Fruit fly (Drosophila melanogaster): ENCODE results near the gene Pgant6.

The Pgant6 gene

DNA sequence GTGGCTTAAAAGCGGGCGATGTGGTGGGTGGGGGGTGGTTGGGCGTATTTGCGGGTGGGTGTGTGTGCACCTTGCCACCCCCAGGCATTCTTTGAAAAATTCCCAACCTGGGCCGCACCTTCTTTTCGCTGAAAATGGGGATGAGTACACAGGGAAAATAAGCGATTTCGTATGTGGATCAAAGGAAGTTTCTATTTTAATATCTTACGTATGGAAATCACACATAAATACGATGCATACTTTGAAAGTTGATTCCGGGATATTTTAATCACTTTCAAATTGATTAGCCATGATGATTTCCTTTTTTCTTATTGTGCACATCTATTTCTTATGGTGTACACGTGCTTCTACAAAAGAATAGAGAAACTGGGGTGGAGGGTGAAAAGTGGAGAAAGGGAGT, 43.3 kb downstream of the Pgant6 start (continued):
- 0 out of 3 replicates have a peak, but pooled peaks have one; percentile 4 for TF ChIP-seq Mrtf (GFP tag; IDR thresholded peaks at IDR 0.05)
- no peak for TF ChIP-seq hth (optimal IDR thresholded peaks at IDR 0.05)
- peak; percentile 36; the same call in 2 of the 4 replicates for TF ChIP-seq Gug (GFP tag; IDR thresholded peaks at IDR 0.05)
- peak; percentile 30 for TF ChIP-seq exex (tag; optimal IDR thresholded peaks at IDR 0.05)
- 0 out of 2 replicates have a peak, but pooled peaks have one; percentile 30 for TF ChIP-seq Ada2b (GFP tag; IDR thresholded peaks at IDR 0.05)
- no peak for TF ChIP-seq CG43689 (GFP tag; IDR thresholded peaks at IDR 0.05)
- TF ChIP-seq E2f2 (GFP tag; IDR thresholded peaks at IDR 0.05), result no peak
- no peak for TF ChIP-seq Dll (GFP tag; IDR thresholded peaks at IDR 0.05; ENCODE audit: partially characterized antibody)
- peak; percentile 45 for TF ChIP-seq HmgZ (tag; optimal IDR thresholded peaks at IDR 0.05)
- TF ChIP-seq Hr3 (GFP tag; optimal IDR thresholded peaks at IDR 0.05), result peak; percentile 46
- peak; percentile 5 for TF ChIP-seq CG9609 (GFP tag; optimal IDR thresholded peaks at IDR 0.05)
- no peak for TF ChIP-seq CG11456 (GFP tag; IDR thresholded peaks at IDR 0.05)
- TF ChIP-seq ftz-f1 (GFP tag; optimal IDR thresholded peaks at IDR 0.05), result no peak
- peak; percentile 40 for TF ChIP-seq CG12659 (GFP tag; optimal IDR thresholded peaks at IDR 0.05)
- 0 out of 2 replicates have a peak, but pooled peaks have one; percentile 10 for TF ChIP-seq CG5953 (GFP tag; IDR thresholded peaks at IDR 0.05)
- peak; percentile 28 for TF ChIP-seq salm (tag; optimal IDR thresholded peaks at IDR 0.05)
- no peak for TF ChIP-seq chinmo (GFP tag; IDR thresholded peaks at IDR 0.05; ENCODE audit: partially characterized antibody)
- TF ChIP-seq CG6791 (GFP tag; IDR thresholded peaks at IDR 0.05; ENCODE audit: partially characterized antibody), result no peak
- TF ChIP-seq Hmr (GFP tag; optimal IDR thresholded peaks at IDR 0.05), result peak; percentile 67
- peak; percentile 46 for TF ChIP-seq CG3407 (GFP tag; optimal IDR thresholded peaks at IDR 0.05)
- TF ChIP-seq sc (optimal IDR thresholded peaks at IDR 0.05), result no peak
- peak; percentile 40 for TF ChIP-seq sc (GFP tag; optimal IDR thresholded peaks at IDR 0.05)
- TF ChIP-seq CG30403 (GFP tag; optimal IDR thresholded peaks at IDR 0.05), result peak; percentile 59
- TF ChIP-seq CG1792 (GFP tag; optimal IDR thresholded peaks at IDR 0.05), result no peak
- no peak for TF ChIP-seq maf-S (GFP tag; optimal IDR thresholded peaks at IDR 0.05)
- no peak for TF ChIP-seq dan (GFP tag; IDR thresholded peaks at IDR 0.05)
- peak; percentile 18 for TF ChIP-seq CG31365 (tag; optimal IDR thresholded peaks at IDR 0.05)
- peak; percentile 3 for TF ChIP-seq CG13624 (GFP tag; optimal IDR thresholded peaks at IDR 0.05)
- TF ChIP-seq CG8388 (GFP tag; optimal IDR thresholded peaks at IDR 0.05), result peak; percentile 65
- peak; percentile 61 for TF ChIP-seq CG13296 (GFP tag; optimal IDR thresholded peaks at IDR 0.05)
- TF ChIP-seq stc (GFP tag; IDR thresholded peaks at IDR 0.05), result peak; percentile 35
- TF ChIP-seq yki (optimal IDR thresholded peaks at IDR 0.05), result no peak
- no peak for TF ChIP-seq Dip3 (GFP tag; optimal IDR thresholded peaks at IDR 0.05)
- TF ChIP-seq CHES-1-like (GFP tag; optimal IDR thresholded peaks at IDR 0.05), result no peak
- peak; percentile 75 for TF ChIP-seq CG15601 (tag; optimal IDR thresholded peaks at IDR 0.05)
- TF ChIP-seq zen (tag; optimal IDR thresholded peaks at IDR 0.05), result no peak
- peak; percentile 45 for TF ChIP-seq CG10267 (tag; optimal IDR thresholded peaks at IDR 0.05)
- TF ChIP-seq CG3838 (GFP tag; optimal IDR thresholded peaks at IDR 0.05), result no peak
- TF ChIP-seq ems (GFP tag; optimal IDR thresholded peaks at IDR 0.05), result no peak
- no peak for TF ChIP-seq Dbx (GFP tag; IDR thresholded peaks at IDR 0.05)
- TF ChIP-seq CG8478 (optimal IDR thresholded peaks at IDR 0.05), result no peak
- no peak for TF ChIP-seq crol (GFP tag; IDR thresholded peaks at IDR 0.05)
- no peak for TF ChIP-seq CG14965 (GFP tag; optimal IDR thresholded peaks at IDR 0.05; ENCODE audit: borderline replicate concordance)
- TF ChIP-seq Ssrp (tag; optimal IDR thresholded peaks at IDR 0.05), result peak; percentile 22
- no peak for TF ChIP-seq hkb (optimal IDR thresholded peaks at IDR 0.05)
- peak; percentile 69 for TF ChIP-seq hkb (GFP tag; IDR thresholded peaks at IDR 0.05)
- TF ChIP-seq Poxn (GFP tag; IDR thresholded peaks at IDR 0.05), result no peak
- TF ChIP-seq CG6854 (GFP tag; optimal IDR thresholded peaks at IDR 0.05), result peak; percentile 24
- peak; percentile 45 for TF ChIP-seq Rfx (GFP tag; IDR thresholded peaks at IDR 0.05)
- TF ChIP-seq CG32532 (GFP tag; IDR thresholded peaks at IDR 0.05), result peak; percentile 10; the same call in 1 of the 2 replicates
- TF ChIP-seq Stat92E (GFP tag; optimal IDR thresholded peaks at IDR 0.05), result no peak
- TF ChIP-seq gro (GFP tag; optimal IDR thresholded peaks at IDR 0.05), result peak; percentile 41
- TF ChIP-seq TFAM (GFP tag; optimal IDR thresholded peaks at IDR 0.05), result no peak

Data from whole organism, embryonic.